Worm (Caenorhabditis elegans): ENCODE results near the gene acr-16.
A peak's percentile ranks its signal among the peaks of the same experiment; 100 is the strongest.

Gene acr-16

DNA sequence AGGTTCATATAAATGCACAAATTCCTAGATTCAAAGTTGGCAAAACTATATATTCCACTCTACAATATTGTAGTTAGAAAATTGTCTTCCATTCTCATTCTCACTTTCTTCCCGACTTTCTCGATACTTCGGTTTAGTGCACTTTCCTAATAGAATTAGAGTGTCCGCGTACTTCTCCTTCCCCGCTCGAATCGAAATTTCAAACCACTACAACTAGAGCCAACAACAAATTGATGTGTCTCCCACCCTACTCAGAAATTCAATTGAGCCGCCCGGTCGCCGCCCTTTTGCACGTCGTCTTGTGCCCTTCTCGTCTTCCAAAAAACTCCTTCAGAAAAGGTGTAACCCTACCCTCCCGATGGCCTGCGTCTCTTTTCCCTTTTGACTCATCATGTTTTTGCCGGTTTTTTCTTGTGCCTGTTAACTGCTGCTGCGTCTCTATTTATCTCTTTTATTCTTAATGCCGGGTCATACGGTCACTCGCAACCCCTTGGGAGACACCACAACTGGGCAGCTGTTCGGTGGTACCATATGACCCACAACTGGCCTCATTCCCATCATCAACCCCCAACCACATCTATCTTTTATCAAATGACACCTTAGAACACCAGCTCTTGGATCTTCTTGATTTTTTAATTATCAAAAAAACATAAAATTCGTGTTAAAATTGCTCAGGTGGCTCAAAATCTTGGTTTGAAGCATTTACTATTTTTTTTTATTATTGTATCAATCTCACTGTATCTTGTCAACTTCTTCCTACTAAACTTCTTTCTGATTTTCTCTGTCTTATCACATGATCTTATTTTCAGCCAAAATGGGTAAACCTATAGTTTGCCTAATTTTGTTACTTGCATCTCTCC is 33.3 kb downstream of the acr-16 start, which contains the start of gene tag-196 (continued):
- TF ChIP-seq unc-30 (tag; optimal IDR thresholded peaks at IDR 0.05) (no peak), hpl-2 (GFP tag; optimal IDR thresholded peaks at IDR 0.05) (no peak), aly-2 (tag; optimal IDR thresholded peaks at IDR 0.05) (no peak), ama-1 (optimal IDR thresholded peaks at IDR 0.05) (no peak), lin-15B (tag; optimal IDR thresholded peaks at IDR 0.05) (no peak), nhr-19 (GFP tag; conservative IDR thresholded peaks at IDR 0.05) (peak; percentile 36; the same call in 1 of the 2 replicates), lin-13 (GFP tag; optimal IDR thresholded peaks at IDR 0.05) (no peak), Y116A8C.19 (tag; optimal IDR thresholded peaks at IDR 0.05; ENCODE audit: borderline replicate concordance) (no peak), ceh-8 (GFP tag; optimal IDR thresholded peaks at IDR 0.05) (no peak), nhr-20 (tag; optimal IDR thresholded peaks at IDR 0.05) (peak; percentile 12), egl-27 (tag; optimal IDR thresholded peaks at IDR 0.05) (no peak), irx-1 (tag; optimal IDR thresholded peaks at IDR 0.05) (no peak), nhr-12 (tag; optimal IDR thresholded peaks at IDR 0.05) (no peak), rnt-1 (tag; optimal IDR thresholded peaks at IDR 0.05) (peak; percentile 80), ceh-82 (tag; optimal IDR thresholded peaks at IDR 0.05) (no peak), ceh-63 (GFP tag; optimal IDR thresholded peaks at IDR 0.05) (no peak), ceh-88 (GFP tag; IDR thresholded peaks at IDR 0.05) (no peak), hlh-17 (GFP tag; optimal IDR thresholded peaks at IDR 0.05; ENCODE audit: borderline replicate concordance) (no peak), pqm-1 (tag; optimal IDR thresholded peaks at IDR 0.05) (no peak), unc-62 (GFP tag; optimal IDR thresholded peaks at IDR 0.05) (no peak), ztf-11 (tag; optimal IDR thresholded peaks at IDR 0.05) (peak in 1 of 2 experiments; percentile 15), lin-39 (tag; optimal IDR thresholded peaks at IDR 0.05) (no peak), C16A3.4 (tag; optimal IDR thresholded peaks at IDR 0.05) (no peak), nhr-76 (tag; optimal IDR thresholded peaks at IDR 0.05) (no peak), egl-13 (tag; optimal IDR thresholded peaks at IDR 0.05) (no peak), nhr-90 (tag; optimal IDR thresholded peaks at IDR 0.05; ENCODE audit: poor library complexity) (no peak), lin-14 (GFP tag; optimal IDR thresholded peaks at IDR 0.05) (peak; percentile 76), blmp-1 (tag; optimal IDR thresholded peaks at IDR 0.05) (no peak), hlh-4 (tag; optimal IDR thresholded peaks at IDR 0.05) (no peak), snu-23 (GFP tag; optimal IDR thresholded peaks at IDR 0.05) (peak; percentile 8), zag-1 (tag; optimal IDR thresholded peaks at IDR 0.05) (no peak), elt-2 (tag; optimal IDR thresholded peaks at IDR 0.05) (no peak)

DNA sequence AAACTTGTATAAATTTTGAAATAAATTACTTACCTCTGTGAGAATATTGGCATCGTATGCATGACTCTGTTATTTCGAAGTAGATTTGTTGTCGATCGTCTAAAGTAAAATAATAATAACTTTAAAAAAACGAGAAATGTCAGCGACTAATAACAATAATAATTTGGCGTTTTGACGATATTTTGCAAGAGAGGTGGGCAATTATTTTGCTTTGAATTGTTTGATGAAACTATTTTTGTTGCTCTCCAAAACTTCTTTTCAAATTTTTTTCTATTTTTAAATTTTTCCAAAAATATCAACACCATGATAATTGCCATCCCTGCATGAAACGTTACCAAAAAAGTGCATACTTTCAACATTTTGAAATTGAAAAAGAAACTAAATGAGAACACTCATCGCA is 38.2 kb downstream of the acr-16 start, which contains the start of gene F41E6.7:
TSS of gene F41E6.7 (minus strand) at position 101 of the 400 bp plus-strand sequence.
- TF ChIP-seq tbx-2 (tag; optimal IDR thresholded peaks at IDR 0.05), result no peak
- TF ChIP-seq fos-1 (tag; optimal IDR thresholded peaks at IDR 0.05), result no peak
- TF ChIP-seq unc-86 (tag; optimal IDR thresholded peaks at IDR 0.05), result no peak
- no peak for TF ChIP-seq lir-3 (tag; optimal IDR thresholded peaks at IDR 0.05; ENCODE audit: poor library complexity)
- no peak for TF ChIP-seq dpl-1 (GFP tag; optimal IDR thresholded peaks at IDR 0.05)
- TF ChIP-seq elt-3 (tag; optimal IDR thresholded peaks at IDR 0.05), result no peak
- no peak for TF ChIP-seq swsn-7 (tag; optimal IDR thresholded peaks at IDR 0.05)
- TF ChIP-seq nhr-85 (tag), result no peak
- TF ChIP-seq unc-98 (GFP tag; IDR thresholded peaks at IDR 0.05), result no peak
- TF ChIP-seq ceh-8 (GFP tag; optimal IDR thresholded peaks at IDR 0.05), result no peak
- no peak for TF ChIP-seq nhr-47 (tag; optimal IDR thresholded peaks at IDR 0.05)
- TF ChIP-seq sox-4 (tag; optimal IDR thresholded peaks at IDR 0.05), result no peak
- no peak for TF ChIP-seq aly-2 (tag; optimal IDR thresholded peaks at IDR 0.05)
- TF ChIP-seq unc-62 (GFP tag; optimal IDR thresholded peaks at IDR 0.05), result no peak
- TF ChIP-seq ceh-88 (GFP tag; IDR thresholded peaks at IDR 0.05), result no peak
- TF ChIP-seq F16B12.6 (tag; optimal IDR thresholded peaks at IDR 0.05), result no peak
- TF ChIP-seq mep-1 (tag; optimal IDR thresholded peaks at IDR 0.05), result no peak
